ENCODE assay signal across 6 fruit fly cellular contexts in genomic region chr3L:3149060-3149872, dm6.
A peak's percentile ranks its signal among the peaks of the same experiment; 100 is the strongest.
TF ChIP-seq lines count a peak whose summit lies in the region.

No protein-coding gene starts in this region.

- TF ChIP-seq CTCF in whole organism, embryonic (GFP tag; optimal IDR thresholded peaks at IDR 0.05; lab: Kevin White, UChicago): no peak

TF ChIP-seq in whole organism, 6 proteins besides CTCF, POLR2A, EP300 and RAD21:
- TF ChIP-seq Dll (optimal IDR thresholded peaks at IDR 0.05; lab: Kevin White, UChicago) (peak; percentile 18), usp (GFP tag; optimal IDR thresholded peaks at IDR 0.05; lab: Kevin White, UChicago) (no peak), CG8478 (optimal IDR thresholded peaks at IDR 0.05; lab: Kevin White, UChicago) (no peak), EcR (GFP tag; optimal IDR thresholded peaks at IDR 0.05; lab: Kevin White, UChicago) (no peak), psq (optimal IDR thresholded peaks at IDR 0.05; lab: Kevin White, UChicago) (no peak)

TF ChIP-seq in whole organism, adult, 20 proteins besides CTCF, POLR2A, EP300 and RAD21 (continues in another document):
- TF ChIP-seq CG33017 (tag; optimal IDR thresholded peaks at IDR 0.05; lab: Kevin White, UChicago) (no peak), CG11617 (GFP tag; optimal IDR thresholded peaks at IDR 0.05; lab: Kevin White, UChicago) (peak; percentile 54), Hr96 (GFP tag; optimal IDR thresholded peaks at IDR 0.05; lab: Kevin White, UChicago) (no peak), CG12768 (GFP tag; optimal IDR thresholded peaks at IDR 0.05; lab: Kevin White, UChicago) (peak; percentile 82), cnc (optimal IDR thresholded peaks at IDR 0.05; lab: Kevin White, UChicago) (no peak), CG7045 (GFP tag; optimal IDR thresholded peaks at IDR 0.05; lab: Kevin White, UChicago) (peak; percentile 25), tj (GFP tag; optimal IDR thresholded peaks at IDR 0.05; lab: Kevin White, UChicago) (peak; percentile 49), toe (GFP tag; optimal IDR thresholded peaks at IDR 0.05; lab: Kevin White, UChicago) (no peak), pad (GFP tag; optimal IDR thresholded peaks at IDR 0.05; lab: Kevin White, UChicago) (no peak), CG14711 (tag; optimal IDR thresholded peaks at IDR 0.05; lab: Kevin White, UChicago) (no peak), Clk (GFP tag; optimal IDR thresholded peaks at IDR 0.05; lab: Kevin White, UChicago) (peak; percentile 47), Crg-1 (GFP tag; optimal IDR thresholded peaks at IDR 0.05; lab: Kevin White, UChicago) (no peak), cic (GFP tag; optimal IDR thresholded peaks at IDR 0.05; lab: Kevin White, UChicago) (peak; percentile 94), bab1 (GFP tag; optimal IDR thresholded peaks at IDR 0.05; lab: Kevin White, UChicago) (no peak), CG1620 (GFP tag; optimal IDR thresholded peaks at IDR 0.05; lab: Kevin White, UChicago) (no peak), kay (GFP tag; lab: Kevin White, UChicago; ENCODE audit: borderline replicate concordance) (no peak), Mnt (GFP tag; optimal IDR thresholded peaks at IDR 0.05; lab: Kevin White, UChicago) (peak; percentile 77), CG7101 (tag; optimal IDR thresholded peaks at IDR 0.05; lab: Kevin White, UChicago) (peak; percentile 9)

TF ChIP-seq in whole organism, embryonic, 481 proteins besides CTCF, POLR2A, EP300 and RAD21 (continues in another document):
- TF ChIP-seq gcm2 (GFP tag; optimal IDR thresholded peaks at IDR 0.05; lab: Kevin White, UChicago) (no peak), bigmax (GFP tag; optimal IDR thresholded peaks at IDR 0.05; lab: Kevin White, UChicago) (no peak), vvl (GFP tag; IDR thresholded peaks at IDR 0.05; lab: Robert Waterston, UW) (peak; percentile 33; the same call in 1 of the 2 replicates), CG7556 (GFP tag; optimal IDR thresholded peaks at IDR 0.05; lab: Kevin White, UChicago) (no peak), Asciz (GFP tag; optimal IDR thresholded peaks at IDR 0.05; lab: Kevin White, UChicago) (no peak), sob (GFP tag; IDR thresholded peaks at IDR 0.05; lab: Robert Waterston, UW) (peak; percentile 44; the same call in 1 of the 2 replicates), ash1 (GFP tag; optimal IDR thresholded peaks at IDR 0.05; lab: Kevin White, UChicago) (no peak), Sox102F (GFP tag; optimal IDR thresholded peaks at IDR 0.05; lab: Kevin White, UChicago) (no peak), CG4730 (GFP tag; IDR thresholded peaks at IDR 0.05; lab: Robert Waterston, UW) (no peak), sim (GFP tag; IDR thresholded peaks at IDR 0.05; lab: Robert Waterston, UW) (no peak), Ets65A (GFP tag; lab: Kevin White, UChicago) (no peak), HmgD (GFP tag; optimal IDR thresholded peaks at IDR 0.05; lab: Kevin White, UChicago) (no peak), sd (tag; optimal IDR thresholded peaks at IDR 0.05; lab: Kevin White, UChicago) (peak; percentile 80), nom (GFP tag; optimal IDR thresholded peaks at IDR 0.05; lab: Kevin White, UChicago) (peak; percentile 25), BtbVII (GFP tag; optimal IDR thresholded peaks at IDR 0.05; lab: Kevin White, UChicago) (peak; percentile 99), PHDP (tag; optimal IDR thresholded peaks at IDR 0.05; lab: Kevin White, UChicago) (no peak), Elba2 (GFP tag; optimal IDR thresholded peaks at IDR 0.05; lab: Kevin White, UChicago) (no peak), CG13296 (GFP tag; optimal IDR thresholded peaks at IDR 0.05; lab: Kevin White, UChicago) (peak; percentile 51), exex (tag; optimal IDR thresholded peaks at IDR 0.05; lab: Kevin White, UChicago) (peak; percentile 85)

TF ChIP-seq in whole organism, prepupa, 60 proteins besides CTCF, POLR2A, EP300 and RAD21:
- no peak for TF ChIP-seq CG11762 (GFP tag; optimal IDR thresholded peaks at IDR 0.05; lab: Kevin White, UChicago; ENCODE audit: insufficient read depth)
- TF ChIP-seq CG15336 (GFP tag; IDR thresholded peaks at IDR 0.05; lab: Robert Waterston, UW): peak; percentile 50
- TF ChIP-seq svp (GFP tag; lab: Kevin White, UChicago): peak; percentile 88
- TF ChIP-seq Sox102F (GFP tag; optimal IDR thresholded peaks at IDR 0.05; lab: Kevin White, UChicago): no peak
- peak; percentile 10; the same call in 1 of the 3 replicates for TF ChIP-seq CG6163 (GFP tag; IDR thresholded peaks at IDR 0.05; lab: Robert Waterston, UW)
- peak; percentile 41; the same call in 1 of the 3 replicates for TF ChIP-seq CG8119 (GFP tag; IDR thresholded peaks at IDR 0.05; lab: Robert Waterston, UW)
- peak; percentile 19 for TF ChIP-seq CG16779 (tag; optimal IDR thresholded peaks at IDR 0.05; lab: Kevin White, UChicago)
- no peak for TF ChIP-seq CG6808 (GFP tag; optimal IDR thresholded peaks at IDR 0.05; lab: Kevin White, UChicago)
- no peak for TF ChIP-seq Eip78C (GFP tag; lab: Kevin White, UChicago)
- peak in 1 of 2 experiments; percentile 27 for TF ChIP-seq ss (GFP tag; optimal IDR thresholded peaks at IDR 0.05; lab: Kevin White, UChicago)
- TF ChIP-seq acj6 (GFP tag; optimal IDR thresholded peaks at IDR 0.05; lab: Kevin White, UChicago): no peak
- peak; percentile 99 for TF ChIP-seq vri (GFP tag; optimal IDR thresholded peaks at IDR 0.05; lab: Kevin White, UChicago)

TF ChIP-seq in whole organism, pupa, 21 proteins besides CTCF, POLR2A, EP300 and RAD21:
- TF ChIP-seq CG9948 (tag; optimal IDR thresholded peaks at IDR 0.05; lab: Kevin White, UChicago) (no peak), fd96Ca (GFP tag; IDR thresholded peaks at IDR 0.05; lab: Robert Waterston, UW) (no peak; the same call in 2 of the 3 replicates), CG13204 (GFP tag; optimal IDR thresholded peaks at IDR 0.05; lab: Kevin White, UChicago) (peak; percentile 68), CG32121 (GFP tag; IDR thresholded peaks at IDR 0.05; lab: Robert Waterston, UW) (peak; percentile 43; the same call in 1 of the 2 replicates), EcR (GFP tag; optimal IDR thresholded peaks at IDR 0.05; lab: Kevin White, UChicago) (peak; percentile 49)

TF ChIP-seq in whole organism, wandering third instar larva, 38 proteins besides CTCF, POLR2A, EP300 and RAD21:
- TF ChIP-seq ey (GFP tag; optimal IDR thresholded peaks at IDR 0.05; lab: Kevin White, UChicago) (no peak), Rel (GFP tag; optimal IDR thresholded peaks at IDR 0.05; lab: Kevin White, UChicago) (no peak), Rel (tag; optimal IDR thresholded peaks at IDR 0.05; lab: Kevin White, UChicago) (peak; percentile 14), sage (GFP tag; optimal IDR thresholded peaks at IDR 0.05; lab: Kevin White, UChicago) (no peak), dsf (GFP tag; optimal IDR thresholded peaks at IDR 0.05; lab: Kevin White, UChicago; ENCODE audit: borderline replicate concordance) (no peak), HLH106 (tag; optimal IDR thresholded peaks at IDR 0.05; lab: Kevin White, UChicago) (no peak), br (GFP tag; optimal IDR thresholded peaks at IDR 0.05; lab: Kevin White, UChicago) (no peak), foxo (GFP tag; optimal IDR thresholded peaks at IDR 0.05; lab: Kevin White, UChicago) (no peak), pan (optimal IDR thresholded peaks at IDR 0.05; lab: Kevin White, UChicago) (no peak), psq (GFP tag; optimal IDR thresholded peaks at IDR 0.05; lab: Kevin White, UChicago) (peak; percentile 62), usp (GFP tag; optimal IDR thresholded peaks at IDR 0.05; lab: Kevin White, UChicago) (no peak), Sp1 (GFP tag; optimal IDR thresholded peaks at IDR 0.05; lab: Kevin White, UChicago) (peak; percentile 47), Dfd (GFP tag; optimal IDR thresholded peaks at IDR 0.05; lab: Kevin White, UChicago) (no peak), h (GFP tag; optimal IDR thresholded peaks at IDR 0.05; lab: Kevin White, UChicago) (peak; percentile 9), sv (GFP tag; optimal IDR thresholded peaks at IDR 0.05; lab: Kevin White, UChicago) (no peak), Vsx2 (GFP tag; optimal IDR thresholded peaks at IDR 0.05; lab: Kevin White, UChicago; ENCODE audit: partially characterized antibody) (no peak)
